Fruit fly (Drosophila melanogaster): ENCODE results near the gene Prtl99C.

Prtl99C gene

DNA sequence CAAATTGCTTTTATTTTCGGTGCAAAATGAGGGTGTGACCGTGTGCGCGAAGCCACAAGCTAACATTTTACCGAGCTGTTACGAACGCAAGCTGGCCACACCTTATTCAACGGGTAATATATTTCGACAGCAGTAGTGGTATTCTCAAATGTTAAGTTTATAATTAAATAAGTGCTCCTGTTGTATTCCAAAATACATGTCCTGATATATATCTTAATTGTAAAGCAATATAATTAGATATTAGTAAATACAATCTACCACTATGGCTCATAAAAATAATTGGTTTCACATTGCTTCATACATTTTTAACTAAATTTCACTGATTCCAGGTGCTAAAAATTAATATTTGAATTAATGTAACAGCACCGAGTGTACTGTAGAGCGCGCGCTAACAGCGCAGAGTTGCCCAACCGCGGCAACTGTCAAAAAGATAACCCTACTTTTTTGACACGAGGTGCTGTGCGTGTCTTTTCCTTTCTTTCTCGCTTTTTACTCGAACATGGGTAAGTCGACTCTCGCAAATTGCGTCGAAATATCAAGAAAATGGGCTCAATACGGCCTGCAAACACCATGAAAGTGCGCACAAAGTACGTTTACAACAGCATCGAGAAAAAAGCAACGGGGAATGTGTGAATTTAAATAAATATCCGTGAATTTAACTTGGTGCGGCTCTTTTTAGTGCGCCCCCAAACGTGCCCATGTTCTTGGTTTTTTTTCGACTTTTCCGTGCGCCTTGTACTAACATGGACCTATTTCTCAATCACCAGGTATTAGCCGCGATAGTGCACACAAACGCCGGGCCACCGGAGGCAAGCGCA, 25.9 kb downstream of the Prtl99C start, which contains the start of the genes CG15514 and RpS8:
Gene CG15514, minus strand, starts transcription at position 63 of the 818 bp plus-strand sequence.
Gene RpS8, plus strand, starts transcription at position 151 of the 818 bp plus-strand sequence.
- peak; percentile 74 for TF ChIP-seq CG17801 (GFP tag; optimal IDR thresholded peaks at IDR 0.05; ENCODE audit: partially characterized antibody)

DNA sequence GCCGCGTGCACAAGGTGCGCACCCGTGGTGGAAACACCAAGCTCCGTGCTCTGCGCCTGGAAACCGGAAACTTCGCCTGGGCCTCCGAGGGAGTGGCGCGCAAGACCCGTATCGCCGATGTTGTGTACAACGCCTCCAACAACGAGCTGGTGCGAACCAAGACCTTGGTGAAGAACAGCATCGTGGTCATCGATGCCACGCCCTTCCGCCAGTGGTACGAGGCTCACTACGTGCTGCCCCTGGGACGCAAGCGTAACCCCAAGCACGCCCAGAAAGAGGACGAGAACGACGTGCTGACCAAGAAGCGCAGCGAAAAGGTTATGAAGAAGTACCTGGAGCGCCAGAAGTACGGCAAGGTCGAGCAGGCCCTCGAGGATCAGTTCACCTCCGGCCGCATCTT, 27.0 kb downstream of the Prtl99C start:
- no peak for TF ChIP-seq CG17801 (GFP tag; optimal IDR thresholded peaks at IDR 0.05; ENCODE audit: partially characterized antibody)

DNA sequence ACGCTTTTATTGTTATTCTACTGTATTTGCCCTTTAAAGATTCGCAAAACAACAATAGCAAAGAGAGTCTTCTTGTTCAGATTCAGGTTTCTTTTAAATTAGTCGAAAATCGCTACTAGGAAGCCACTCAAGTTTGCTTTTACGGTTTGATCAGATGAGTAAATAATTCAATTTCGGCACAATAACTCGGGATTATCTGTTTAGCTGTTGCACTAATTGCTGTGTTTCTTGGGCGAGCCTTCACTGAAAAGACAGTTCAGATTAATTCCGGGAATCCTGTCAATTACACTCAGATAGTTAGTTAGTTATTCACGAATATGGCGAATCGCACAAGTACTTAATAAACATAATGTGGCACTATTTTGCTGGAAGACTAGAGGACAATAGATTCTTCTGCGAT, 31.0 kb downstream of the Prtl99C start:
- TF ChIP-seq CG17801 (GFP tag; optimal IDR thresholded peaks at IDR 0.05; ENCODE audit: partially characterized antibody): no peak

DNA sequence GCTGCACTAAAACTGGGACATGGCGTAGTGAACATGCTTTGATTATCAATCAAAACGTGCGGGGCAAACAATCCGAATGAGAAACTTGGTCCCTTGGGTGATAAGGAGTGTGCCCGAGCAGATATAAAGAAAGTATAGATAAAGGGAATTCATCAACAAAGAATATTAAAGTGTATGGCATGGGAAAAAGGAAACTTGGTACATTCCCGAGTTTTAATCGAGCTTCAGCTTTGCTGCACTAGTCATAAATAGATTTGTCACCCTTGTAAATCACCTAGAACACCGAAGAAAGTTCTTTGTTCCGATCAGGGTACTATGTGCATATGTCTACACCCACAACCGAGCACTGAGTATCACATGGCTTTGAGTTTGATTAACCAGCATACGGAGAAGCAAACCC, 31.7 kb downstream of the Prtl99C start:
- TF ChIP-seq CG17801 (GFP tag; optimal IDR thresholded peaks at IDR 0.05; ENCODE audit: partially characterized antibody): no peak

DNA sequence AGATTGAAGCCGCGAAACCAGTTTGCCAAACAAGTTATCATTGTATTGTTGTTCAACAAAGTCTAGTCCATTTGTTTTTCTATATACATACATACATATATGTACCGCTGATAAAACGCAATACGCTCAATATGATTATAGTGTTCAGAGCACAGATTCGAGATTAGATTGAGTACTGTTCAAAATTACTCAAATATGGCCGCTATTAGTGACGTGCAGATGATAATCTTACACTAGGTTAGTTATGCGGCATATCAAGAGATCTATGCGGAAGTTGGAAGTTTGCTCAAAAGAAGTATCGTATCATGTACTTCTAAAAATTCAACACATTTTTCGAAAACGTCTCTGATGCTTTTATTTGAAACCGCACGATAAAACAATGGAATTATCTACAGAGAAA, 32.1 kb downstream of the Prtl99C start:
- TF ChIP-seq CG17801 (GFP tag; optimal IDR thresholded peaks at IDR 0.05; ENCODE audit: partially characterized antibody): no peak

DNA sequence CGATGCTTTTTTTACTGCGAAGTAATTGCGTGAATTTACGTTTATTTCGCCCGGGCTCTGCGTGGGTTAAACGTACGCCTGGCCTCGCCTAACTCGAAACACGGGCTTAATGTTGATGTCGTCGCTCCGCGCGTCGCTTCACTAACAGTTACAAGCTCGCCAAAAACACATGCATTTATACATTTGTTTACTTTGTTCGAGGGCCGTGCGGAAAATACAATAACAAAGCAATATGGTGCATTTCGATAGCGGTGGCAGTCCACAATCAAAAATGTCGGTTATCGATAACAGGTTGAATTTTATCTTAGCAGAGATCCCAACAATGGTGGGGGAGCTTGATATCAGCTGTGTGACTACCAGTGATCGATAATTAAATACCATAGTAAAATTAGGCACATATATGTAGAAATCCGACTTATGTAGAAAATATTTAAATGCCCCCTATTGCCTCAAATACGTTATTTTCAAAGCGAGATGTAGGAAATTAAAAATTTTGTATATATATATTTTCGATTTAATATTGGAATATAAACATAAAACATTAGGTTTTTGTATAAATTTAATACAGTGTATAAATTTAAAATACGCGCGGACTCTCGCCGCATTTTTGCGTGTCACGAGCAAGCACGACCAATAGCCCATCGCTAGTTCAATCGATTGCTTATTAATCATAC, 33.1 kb downstream of the Prtl99C start, which contains the start of gene Zip99C:
Gene Zip99C, minus strand, starts transcription at position 220 of the 674 bp plus-strand sequence.
- peak; percentile 16 for TF ChIP-seq CG17801 (GFP tag; optimal IDR thresholded peaks at IDR 0.05; ENCODE audit: partially characterized antibody)

DNA sequence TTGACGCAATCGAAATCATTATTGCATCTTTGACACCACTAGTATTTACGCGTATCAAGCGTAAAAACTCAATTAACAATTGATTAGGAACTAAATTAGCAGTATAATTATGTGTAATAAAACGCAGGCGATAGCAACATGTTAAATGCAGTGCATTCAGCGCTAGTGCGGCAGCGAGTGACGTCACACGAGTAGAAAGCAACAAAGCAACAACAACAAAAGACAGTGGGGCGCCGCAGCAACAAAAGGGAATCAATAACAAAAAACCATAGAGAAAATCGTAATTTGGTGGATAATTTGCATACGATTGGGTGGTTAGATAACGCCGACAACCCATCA, 33.6 kb downstream of the Prtl99C start, which contains the start of gene CG34133:
Gene CG34133, plus strand, starts transcription at position 16 of the 339 bp plus-strand sequence.
- TF ChIP-seq CG17801 (GFP tag; optimal IDR thresholded peaks at IDR 0.05; ENCODE audit: partially characterized antibody): no peak

DNA sequence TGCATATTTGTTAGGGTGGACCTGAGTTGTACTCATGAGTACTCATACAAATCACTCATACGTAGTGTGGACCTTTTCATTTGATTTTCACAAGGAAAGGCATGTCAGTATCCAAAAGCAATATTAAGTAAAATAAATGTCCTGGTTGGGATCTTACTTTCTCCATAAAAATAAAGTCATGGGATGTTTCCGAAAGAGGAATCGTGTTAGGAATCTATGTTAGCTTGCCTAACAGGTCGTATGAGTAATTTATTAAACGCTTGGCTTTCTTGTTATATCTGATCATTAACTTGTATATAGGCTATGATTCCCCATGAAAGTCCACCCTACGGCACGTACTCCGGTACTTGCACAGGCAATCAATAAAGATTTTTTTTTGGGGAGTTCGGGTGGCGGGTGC, 40.1 kb downstream of the Prtl99C start:
- TF ChIP-seq CG17801 (GFP tag; optimal IDR thresholded peaks at IDR 0.05; ENCODE audit: partially characterized antibody): peak; percentile 50

DNA sequence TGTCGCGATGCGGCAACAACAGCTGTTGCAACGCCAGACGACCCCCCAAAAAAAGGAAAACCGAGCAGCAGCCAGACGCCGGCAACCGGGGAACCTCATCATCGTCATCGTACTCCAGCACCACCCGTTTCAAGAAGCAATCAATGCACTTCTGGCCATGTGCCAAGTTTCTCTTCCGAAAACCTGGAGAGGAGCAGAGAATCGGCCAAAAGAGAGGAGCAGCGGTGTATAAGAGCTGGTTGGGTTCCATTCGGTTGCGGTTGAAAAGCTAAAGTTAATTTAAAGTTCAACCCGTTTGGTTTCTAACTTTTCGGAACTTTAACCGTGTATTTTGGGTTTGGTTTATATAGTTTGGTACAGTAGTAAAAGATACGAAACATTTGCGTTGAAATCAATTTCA, 40.5 kb downstream of the Prtl99C start:
- no peak for TF ChIP-seq CG17801 (GFP tag; optimal IDR thresholded peaks at IDR 0.05; ENCODE audit: partially characterized antibody)

DNA sequence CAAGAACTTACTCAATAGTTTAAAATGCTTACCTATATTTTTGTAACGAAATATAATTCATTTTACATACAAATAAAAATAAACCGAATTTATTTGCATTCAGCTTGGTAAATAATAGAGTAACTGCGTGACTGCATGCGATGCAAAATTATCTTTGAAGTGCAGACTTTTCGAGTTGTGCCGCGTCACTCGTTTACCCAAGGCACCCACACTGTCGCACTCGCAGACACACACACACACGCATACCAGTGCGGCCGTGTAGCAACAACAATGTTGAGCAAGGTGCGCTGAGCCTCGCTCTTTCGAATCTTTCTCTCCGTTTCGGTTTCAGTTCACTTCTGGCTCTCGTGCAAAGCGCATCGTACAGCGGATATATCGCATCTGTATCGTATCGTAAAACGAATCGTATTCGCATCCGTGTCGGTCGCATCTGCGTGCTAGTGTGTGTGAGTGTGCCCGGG, 41.0 kb downstream of the Prtl99C start, which contains the start of gene CG31038:
Gene CG31038, plus strand, starts transcription at position 327 of the 461 bp plus-strand sequence.
- peak; percentile 27 for TF ChIP-seq CG17801 (GFP tag; optimal IDR thresholded peaks at IDR 0.05; ENCODE audit: partially characterized antibody)

DNA sequence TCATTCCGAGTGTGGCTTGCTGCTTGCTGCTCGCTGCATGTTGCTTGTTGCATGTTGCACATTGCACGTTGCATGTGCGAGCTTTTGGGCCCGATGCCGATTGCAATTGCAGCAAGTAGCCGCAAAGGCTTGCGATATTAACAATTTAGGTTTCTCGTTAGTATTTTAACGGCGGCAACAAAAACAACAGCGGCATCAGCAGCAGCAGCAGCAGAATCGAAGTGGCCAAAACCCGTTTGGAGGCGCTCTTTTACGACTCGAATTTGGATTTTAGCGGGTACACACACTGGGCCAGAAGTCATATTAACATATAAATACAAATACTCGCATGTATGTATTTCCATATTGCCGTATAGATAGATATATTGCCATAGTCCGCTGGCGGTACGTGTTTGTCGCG, 44.6 kb downstream of the Prtl99C start:
- TF ChIP-seq CG17801 (GFP tag; optimal IDR thresholded peaks at IDR 0.05; ENCODE audit: partially characterized antibody): no peak

Data from ovary, adult (tissue).